Fruit fly (Drosophila melanogaster): ENCODE measurements around the gene CG31954.

The CG31954 gene

dm6 chr2L:3555408-3556058 lies 45.6 kb upstream of the CG31954 start (continued):
- no peak for TF ChIP-seq lov (optimal IDR thresholded peaks at IDR 0.05)
- peak; percentile 78; the same call in 2 of the 3 replicates for TF ChIP-seq lov (GFP tag; IDR thresholded peaks at IDR 0.05)
- TF ChIP-seq CG9727 (GFP tag; optimal IDR thresholded peaks at IDR 0.05): peak; percentile 14
- TF ChIP-seq CG17829 (tag; optimal IDR thresholded peaks at IDR 0.05): peak; percentile 37
- no peak for TF ChIP-seq CG18011 (GFP tag; optimal IDR thresholded peaks at IDR 0.05)
- TF ChIP-seq Nf-YB (GFP tag; optimal IDR thresholded peaks at IDR 0.05): peak; percentile 46
- 0 out of 2 replicates have a peak, but pooled peaks have one; percentile 34 for TF ChIP-seq CG17328 (GFP tag; IDR thresholded peaks at IDR 0.05)
- peak; percentile 54; the same call in 2 of the 3 replicates for TF ChIP-seq CG34422 (GFP tag; IDR thresholded peaks at IDR 0.05)
- peak; percentile 43; the same call in 1 of the 2 replicates for TF ChIP-seq Awh (GFP tag; IDR thresholded peaks at IDR 0.05)
- peak; percentile 15 for TF ChIP-seq Chrac-16 (GFP tag; optimal IDR thresholded peaks at IDR 0.05)
- TF ChIP-seq phol (tag; optimal IDR thresholded peaks at IDR 0.05): peak; percentile 48
- TF ChIP-seq salm (tag; optimal IDR thresholded peaks at IDR 0.05): no peak
- peak; percentile 45 for TF ChIP-seq CG18262 (tag; optimal IDR thresholded peaks at IDR 0.05)
- TF ChIP-seq CG14667 (GFP tag; IDR thresholded peaks at IDR 0.05): 0 out of 2 replicates have a peak, but pooled peaks have one; percentile 17
- peak; percentile 87 for TF ChIP-seq sens (GFP tag)

dm6 chr2L:3553902-3554301 lies 44.0 kb upstream of the CG31954 start:
- TF ChIP-seq CG10543 (GFP tag; optimal IDR thresholded peaks at IDR 0.05) (no peak), lbe (GFP tag; optimal IDR thresholded peaks at IDR 0.05) (peak; percentile 10)

dm6 chr2L:3552773-3553172 lies 42.9 kb upstream of the CG31954 start:
- TF ChIP-seq CG16815 (GFP tag; optimal IDR thresholded peaks at IDR 0.05) (peak; percentile 15), CG9437 (GFP tag; optimal IDR thresholded peaks at IDR 0.05) (no peak), CG15479 (GFP tag; optimal IDR thresholded peaks at IDR 0.05) (no peak), CG17186 (GFP tag; optimal IDR thresholded peaks at IDR 0.05) (no peak), CG18476 (GFP tag; optimal IDR thresholded peaks at IDR 0.05) (no peak), Bgb (GFP tag; IDR thresholded peaks at IDR 0.05; ENCODE audit: partially characterized antibody) (no peak), chif (GFP tag; optimal IDR thresholded peaks at IDR 0.05) (peak in 1 of 2 experiments; percentile 25), Rfx (GFP tag; IDR thresholded peaks at IDR 0.05) (no peak), CG14965 (GFP tag; optimal IDR thresholded peaks at IDR 0.05; ENCODE audit: borderline replicate concordance) (no peak), Ssrp (tag; optimal IDR thresholded peaks at IDR 0.05) (no peak), dmrt11E (tag; optimal IDR thresholded peaks at IDR 0.05) (peak; percentile 23), bsh (GFP tag; optimal IDR thresholded peaks at IDR 0.05) (peak in 1 of 2 experiments; percentile 13), CG10267 (tag; optimal IDR thresholded peaks at IDR 0.05) (peak; percentile 4), CG7987 (GFP tag; optimal IDR thresholded peaks at IDR 0.05) (no peak), CG10565 (GFP tag; optimal IDR thresholded peaks at IDR 0.05) (no peak), sqz (GFP tag; optimal IDR thresholded peaks at IDR 0.05) (no peak), CG1603 (tag; optimal IDR thresholded peaks at IDR 0.05) (peak; percentile 38), Fer3 (tag; optimal IDR thresholded peaks at IDR 0.05) (no peak), sens (GFP tag) (peak; percentile 76), CG7271 (tag; optimal IDR thresholded peaks at IDR 0.05) (peak; percentile 38), phol (tag; optimal IDR thresholded peaks at IDR 0.05) (peak; percentile 17), Lim3 (GFP tag; IDR thresholded peaks at IDR 0.05) (no peak), wdn (GFP tag; IDR thresholded peaks at IDR 0.05) (no peak), pros (GFP tag; optimal IDR thresholded peaks at IDR 0.05) (no peak), CG15696 (tag; optimal IDR thresholded peaks at IDR 0.05) (peak; percentile 30), dan (GFP tag; IDR thresholded peaks at IDR 0.05) (peak; percentile 37; the same call in 1 of the 2 replicates), lola (GFP tag; optimal IDR thresholded peaks at IDR 0.05) (no peak), pita (GFP tag; optimal IDR thresholded peaks at IDR 0.05) (no peak), Hey (tag; optimal IDR thresholded peaks at IDR 0.05) (no peak), prd (optimal IDR thresholded peaks at IDR 0.05) (no peak), prd (GFP tag; IDR thresholded peaks at IDR 0.05) (peak; percentile 72; the same call in 2 of the 3 replicates)
